Worm (Caenorhabditis elegans): ENCODE measurements around the gene F08F1.3.

F08F1.3 gene

ce11 chrX:8413130-8413529 is 15.5 kb upstream of the F08F1.3 start, which contains the start of gene F08F1.4:
TSS of gene F08F1.4 (plus strand) at chrX:8413430.
- TF ChIP-seq pag-3 (tag; optimal IDR thresholded peaks at IDR 0.05; ENCODE audit: borderline replicate concordance) (no peak), dve-1 (tag; optimal IDR thresholded peaks at IDR 0.05) (no peak), ceh-2 (tag; optimal IDR thresholded peaks at IDR 0.05) (no peak), T23F11.4 (GFP tag; optimal IDR thresholded peaks at IDR 0.05) (no peak), ahr-1 (tag; optimal IDR thresholded peaks at IDR 0.05) (no peak), eyg-1 (tag; optimal IDR thresholded peaks at IDR 0.05) (no peak), sdc-2 (tag; optimal IDR thresholded peaks at IDR 0.05) (no peak), zip-5 (tag; optimal IDR thresholded peaks at IDR 0.05) (no peak), rnt-1 (tag; optimal IDR thresholded peaks at IDR 0.05) (no peak), tbx-2 (tag; optimal IDR thresholded peaks at IDR 0.05) (no peak)

ce11 chrX:8416819-8417218 is 11.8 kb upstream of the F08F1.3 start, which contains the start of gene ced-8:
TSS of gene ced-8 (minus strand) at chrX:8416919.
- TF ChIP-seq nhr-232 (tag; optimal IDR thresholded peaks at IDR 0.05) (no peak), K02D7.2 (tag; optimal IDR thresholded peaks at IDR 0.05) (no peak), pqm-1 (tag; optimal IDR thresholded peaks at IDR 0.05) (no peak), C38D4.7 (GFP tag; optimal IDR thresholded peaks at IDR 0.05) (no peak), ceh-31 (tag; optimal IDR thresholded peaks at IDR 0.05) (peak; percentile 31), hlh-6 (tag; optimal IDR thresholded peaks at IDR 0.05) (no peak)

- TF ChIP-seq ceh-30 (tag; optimal IDR thresholded peaks at IDR 0.05): no peak
- TF ChIP-seq ref-2 (tag; optimal IDR thresholded peaks at IDR 0.05): no peak
- no peak for TF ChIP-seq hlh-8 (tag; optimal IDR thresholded peaks at IDR 0.05)
- no peak for TF ChIP-seq lin-11 (tag; optimal IDR thresholded peaks at IDR 0.05)
- no peak for TF ChIP-seq T23F11.4 (GFP tag; optimal IDR thresholded peaks at IDR 0.05)
- TF ChIP-seq ceh-2 (tag; optimal IDR thresholded peaks at IDR 0.05): no peak
- no peak for TF ChIP-seq rnt-1 (tag; optimal IDR thresholded peaks at IDR 0.05)
- no peak for TF ChIP-seq nfya-1 (tag; optimal IDR thresholded peaks at IDR 0.05)
- TF ChIP-seq pqm-1 (tag; optimal IDR thresholded peaks at IDR 0.05): no peak
- no peak for TF ChIP-seq nhr-232 (tag; optimal IDR thresholded peaks at IDR 0.05)
- TF ChIP-seq ceh-9 (tag; optimal IDR thresholded peaks at IDR 0.05): no peak
- no peak for TF ChIP-seq ttx-3 (tag; optimal IDR thresholded peaks at IDR 0.05)
- TF ChIP-seq fax-1 (tag; optimal IDR thresholded peaks at IDR 0.05): no peak
- no peak for TF ChIP-seq unc-42 (tag; optimal IDR thresholded peaks at IDR 0.05)
- TF ChIP-seq ceh-19 (GFP tag; optimal IDR thresholded peaks at IDR 0.05): no peak
- TF ChIP-seq zip-5 (tag; optimal IDR thresholded peaks at IDR 0.05): no peak
- TF ChIP-seq mec-3 (tag; optimal IDR thresholded peaks at IDR 0.05; ENCODE audit: borderline replicate concordance): no peak
- TF ChIP-seq lim-6 (tag; optimal IDR thresholded peaks at IDR 0.05): no peak
Measured at ce11 chrX:8417727-8418126, 10.9 kb upstream of the F08F1.3 start.

DNA sequence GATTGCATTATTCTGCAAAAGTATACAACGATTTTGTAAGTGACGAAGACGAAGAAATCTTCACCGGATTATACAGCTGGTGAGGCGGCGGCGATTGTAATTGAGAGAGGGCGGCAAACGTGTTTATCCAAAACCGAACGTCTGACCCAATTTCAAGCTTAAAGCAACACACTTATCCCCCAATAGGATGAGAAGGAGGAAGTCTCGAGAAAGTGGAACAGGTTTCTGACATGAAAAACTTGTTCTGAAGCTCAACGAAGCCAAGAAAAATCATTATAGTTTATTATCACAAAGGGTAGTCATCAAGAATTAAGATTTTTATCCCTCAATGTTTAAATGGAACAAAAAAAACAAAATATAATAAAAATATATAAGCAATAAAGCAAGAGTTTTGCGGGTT is 10.3 kb upstream of the F08F1.3 start, which contains the start of gene spp-13:
TSS of gene spp-13 (minus strand) at position 143 of the 400 bp plus-strand sequence.
- TF ChIP-seq hlh-30 (tag; optimal IDR thresholded peaks at IDR 0.05; ENCODE audit: insufficient read depth) (no peak), ceh-9 (tag; optimal IDR thresholded peaks at IDR 0.05) (no peak), zip-5 (tag; optimal IDR thresholded peaks at IDR 0.05) (no peak), hlh-6 (tag; optimal IDR thresholded peaks at IDR 0.05) (no peak), ceh-24 (tag; optimal IDR thresholded peaks at IDR 0.05) (no peak), ceh-22 (tag; optimal IDR thresholded peaks at IDR 0.05) (no peak), lin-11 (tag; optimal IDR thresholded peaks at IDR 0.05) (no peak)

ce11 chrX:8419252-8419651 is 9.4 kb upstream of the F08F1.3 start:
- no peak for TF ChIP-seq ceh-30 (tag; optimal IDR thresholded peaks at IDR 0.05)
- TF ChIP-seq ztf-16 (tag; optimal IDR thresholded peaks at IDR 0.05): no peak
- TF ChIP-seq unc-55 (GFP tag; optimal IDR thresholded peaks at IDR 0.05): no peak
- no peak for TF ChIP-seq nhr-11 (tag; optimal IDR thresholded peaks at IDR 0.05)
- TF ChIP-seq hlh-13 (GFP tag; optimal IDR thresholded peaks at IDR 0.05): no peak
- no peak for TF ChIP-seq che-1 (tag; optimal IDR thresholded peaks at IDR 0.05)
- TF ChIP-seq ahr-1 (tag; optimal IDR thresholded peaks at IDR 0.05): no peak
- TF ChIP-seq pros-1 (tag; optimal IDR thresholded peaks at IDR 0.05): no peak
- no peak for TF ChIP-seq ttx-3 (tag; optimal IDR thresholded peaks at IDR 0.05)
- TF ChIP-seq Y22D7AL.16 (tag; optimal IDR thresholded peaks at IDR 0.05): no peak
- no peak for TF ChIP-seq dve-1 (tag; optimal IDR thresholded peaks at IDR 0.05)
- TF ChIP-seq unc-3 (GFP tag; conservative IDR thresholded peaks at IDR 0.05): no peak
- TF ChIP-seq unc-3 (tag; optimal IDR thresholded peaks at IDR 0.05): no peak
- TF ChIP-seq ref-2 (tag; optimal IDR thresholded peaks at IDR 0.05): no peak
- no peak for TF ChIP-seq odd-2 (tag; optimal IDR thresholded peaks at IDR 0.05)
- no peak for TF ChIP-seq hlh-15 (tag; optimal IDR thresholded peaks at IDR 0.05)
- no peak for TF ChIP-seq elt-4 (tag; optimal IDR thresholded peaks at IDR 0.05)
- TF ChIP-seq zip-5 (tag; optimal IDR thresholded peaks at IDR 0.05): no peak
- no peak for TF ChIP-seq ceh-9 (tag; optimal IDR thresholded peaks at IDR 0.05)
- TF ChIP-seq ama-1 (optimal IDR thresholded peaks at IDR 0.05): no peak
